Worm (Caenorhabditis elegans) whole organism, young adult: Measurements from ENCODE around the gene H18N23.2.
A peak's percentile ranks its signal among the peaks of the same experiment; 100 is the strongest.

Experiments
- B0035.1 ChIP-seq: sonication (generic microtip); optimal IDR thresholded peaks from 2 replicates; lab custom pipeline; 2016; ENCODE audit warnings: missing genetic modification characterization, mild to moderate bottlenecking, missing compliant biosample characterization, missing genotype, missing genetic modification reagents
- B0336.3 ChIP-seq: fragments of 200-800 bp; sonication (Bioruptor generic); IDR thresholded peaks from 2 replicates; pipeline ENCODE4 v1.3.6; 2022; ENCODE audit warnings: missing genetic modification characterization, missing compliant biosample characterization
- C17E4.6 ChIP-seq: fragments of 200-800 bp; sonication (Bioruptor generic); IDR thresholded peaks from 2 replicates; pipeline ENCODE4 v1.3.6; 2022; ENCODE audit warnings: missing genetic modification reagents, missing genetic modification characterization, missing compliant biosample characterization
- F10E7.11 ChIP-seq: sonication (generic microtip); optimal IDR thresholded peaks from 2 replicates; lab custom pipeline; 2017; ENCODE audit warnings: mild to moderate bottlenecking, missing genetic modification characterization, moderate library complexity, missing compliant biosample characterization
- K12H6.12 ChIP-seq: fragments of 200-800 bp; sonication (Bioruptor generic); optimal IDR thresholded peaks from 2 replicates; lab custom pipeline; 2018; ENCODE audit warnings: mild to moderate bottlenecking, missing genetic modification characterization, missing compliant biosample characterization
- T26A5.8 ChIP-seq: sonication (generic microtip); optimal IDR thresholded peaks from 2 replicates; lab custom pipeline; 2016; ENCODE audit warnings: missing genetic modification characterization, missing compliant biosample characterization
- Y67H2A.10 ChIP-seq: fragments of 200-800 bp; sonication (Bioruptor generic); conservative IDR thresholded peaks from 2 replicates; pipeline ENCODE4 v1.3.6; 2022; ENCODE audit warnings: missing genetic modification reagents, missing genetic modification characterization, missing compliant biosample characterization
- Y95B8A.8 ChIP-seq: fragments of 200-800 bp; sonication (Bioruptor generic); IDR thresholded peaks from 2 replicates; pipeline ENCODE4 v1.3.6; 2022; ENCODE audit warnings: missing genetic modification reagents, missing genetic modification characterization, missing compliant biosample characterization
- ZK185.1 ChIP-seq: sonication (generic microtip); optimal IDR thresholded peaks from 2 replicates; lab custom pipeline; 2016; ENCODE audit warnings: mild to moderate bottlenecking, missing genetic modification characterization, missing compliant biosample characterization; ENCODE audit not compliant: poor library complexity, severe bottlenecking
- ama-1 ChIP-seq, 3 experiments: fragments of 150-350 bp in 1 of 3; sonication (generic microtip) in 2 of 3; optimal IDR thresholded peaks; 2 replicates each; lab custom pipeline; 2014 to 2018; ENCODE audit warnings: missing biosample characterization in 2 of 3, missing genetic modification characterization in 2 of 3, missing genetic modification reagents in 2 of 3
- atf-7 ChIP-seq: sonication (generic microtip); optimal IDR thresholded peaks from 2 replicates; lab custom pipeline; 2017; ENCODE audit warnings: mild to moderate bottlenecking, missing genetic modification characterization, missing compliant biosample characterization
- attf-5 ChIP-seq: fragments of 200-800 bp; sonication (Bioruptor generic); optimal IDR thresholded peaks from 2 replicates; lab custom pipeline; 2018; ENCODE audit warnings: mild to moderate bottlenecking, missing genetic modification characterization, missing compliant biosample characterization
- ceh-100 ChIP-seq: fragments of 200-800 bp; sonication (Bioruptor generic); IDR thresholded peaks from 2 replicates; pipeline ENCODE4 v1.3.6; 2022; ENCODE audit warnings: missing genetic modification reagents, missing genetic modification characterization, missing compliant biosample characterization
- ceh-27 ChIP-seq: fragments of 200-800 bp; sonication (Bioruptor generic); optimal IDR thresholded peaks from 2 replicates; lab custom pipeline; 2018; ENCODE audit warnings: mild to moderate bottlenecking, missing genetic modification characterization, moderate library complexity, missing compliant biosample characterization
- ceh-79 ChIP-seq: sonication (generic microtip); optimal IDR thresholded peaks from 2 replicates; lab custom pipeline; 2017; ENCODE audit warnings: mild to moderate bottlenecking, missing genetic modification characterization, missing compliant biosample characterization
- chd-7 ChIP-seq: sonication (generic microtip); optimal IDR thresholded peaks from 2 replicates; lab custom pipeline; 2016; ENCODE audit warnings: mild to moderate bottlenecking, missing genetic modification characterization, moderate library complexity, missing compliant biosample characterization
- dpl-1 ChIP-seq: fragments of 150-350 bp; optimal IDR thresholded peaks from 2 replicates; lab custom pipeline; 2014; ENCODE audit warnings: missing biosample characterization, missing genetic modification reagents, missing genetic modification characterization
- efl-1 ChIP-seq: fragments of 150-350 bp; optimal IDR thresholded peaks from 2 replicates; lab custom pipeline; 2014; ENCODE audit warnings: missing biosample characterization, missing genetic modification reagents, missing genetic modification characterization
- egrh-3 ChIP-seq: fragments of 200-800 bp; sonication (Bioruptor generic); IDR thresholded peaks from 2 replicates; pipeline ENCODE4 v1.3.6; 2022; ENCODE audit warnings: missing genetic modification reagents, missing genetic modification characterization, missing compliant biosample characterization
- hlh-26 ChIP-seq: fragments of 200-800 bp; sonication (Bioruptor generic); conservative IDR thresholded peaks from 2 replicates; pipeline ENCODE4 v1.3.6; 2022; ENCODE audit warnings: missing genetic modification reagents, missing genetic modification characterization, missing compliant biosample characterization
- hrde-1 ChIP-seq: sonication (generic microtip); optimal IDR thresholded peaks from 2 replicates; lab custom pipeline; 2016; ENCODE audit warnings: missing genetic modification characterization, mild to moderate bottlenecking, missing compliant biosample characterization, moderate library complexity, missing genotype, missing genetic modification reagents, borderline replicate concordance
- hsf-1 ChIP-seq: fragments of 200-800 bp; sonication (Bioruptor generic); IDR thresholded peaks from 2 replicates; pipeline ENCODE4 v1.3.6; 2022; ENCODE audit warnings: missing genetic modification reagents, missing genetic modification characterization, missing compliant biosample characterization
- lag-1 ChIP-seq: fragments of 200-800 bp; sonication (Bioruptor generic); IDR thresholded peaks from 2 replicates; pipeline ENCODE4 v1.3.6; 2022; ENCODE audit warnings: missing genetic modification reagents, missing genetic modification characterization, missing compliant biosample characterization
- let-526 ChIP-seq: fragments of 200-800 bp; sonication (Bioruptor generic); IDR thresholded peaks from 2 replicates; pipeline ENCODE4 v1.3.6; 2022; ENCODE audit warnings: missing genetic modification reagents, missing genetic modification characterization, missing compliant biosample characterization
- lin-40 ChIP-seq: sonication (generic microtip); optimal IDR thresholded peaks from 2 replicates; lab custom pipeline; 2016; ENCODE audit warnings: missing genetic modification characterization, mild to moderate bottlenecking, missing compliant biosample characterization, missing genotype, missing genetic modification reagents
- lsy-27 ChIP-seq: sonication (generic microtip); optimal IDR thresholded peaks from 2 replicates; lab custom pipeline; 2017; ENCODE audit warnings: missing genetic modification characterization, mild to moderate bottlenecking, missing compliant biosample characterization, antibody characterized with exemption, missing genotype, borderline replicate concordance; ENCODE audit not compliant: insufficient read depth
- madf-6 ChIP-seq: fragments of 200-800 bp; sonication (Bioruptor generic); IDR thresholded peaks from 2 replicates; pipeline ENCODE4 v1.3.6; 2022; ENCODE audit warnings: missing genetic modification reagents, missing genetic modification characterization, missing compliant biosample characterization
- mel-28 ChIP-seq: sonication (generic microtip); optimal IDR thresholded peaks from 2 replicates; lab custom pipeline; 2016; ENCODE audit warnings: borderline replicate concordance, mild to moderate bottlenecking, missing genetic modification characterization, missing compliant biosample characterization
- nfyb-1 ChIP-seq: fragments of 200-800 bp; sonication (Bioruptor generic); IDR thresholded peaks from 2 replicates; pipeline ENCODE4 v1.3.6; 2022; ENCODE audit warnings: missing genetic modification reagents, missing genetic modification characterization, missing compliant biosample characterization
- nhr-27 ChIP-seq: fragments of 200-800 bp; sonication (Bioruptor generic); optimal IDR thresholded peaks from 2 replicates; lab custom pipeline; 2018; ENCODE audit warnings: mild to moderate bottlenecking, missing genetic modification characterization, moderate library complexity, missing compliant biosample characterization
- nhr-80 ChIP-seq: sonication (generic microtip); optimal IDR thresholded peaks from 2 replicates; lab custom pipeline; 2016; ENCODE audit warnings: missing genetic modification characterization, missing compliant biosample characterization
- repo-1 ChIP-seq: sonication (generic microtip); optimal IDR thresholded peaks from 2 replicates; lab custom pipeline; 2017; ENCODE audit warnings: mild to moderate bottlenecking, missing genetic modification characterization, missing compliant biosample characterization
- snpc-3.4 ChIP-seq: sonication (generic microtip); optimal IDR thresholded peaks from 2 replicates; lab custom pipeline; 2017; ENCODE audit warnings: missing genetic modification characterization, mild to moderate bottlenecking, missing compliant biosample characterization, antibody characterized with exemption, moderate library complexity, missing genotype, missing genetic modification reagents
- unc-130 ChIP-seq: sonication (generic microtip); optimal IDR thresholded peaks from 2 replicates; lab custom pipeline; 2016; ENCODE audit warnings: missing genetic modification reagents, missing genetic modification characterization, missing compliant biosample characterization
- zfh-2 ChIP-seq: fragments of 200-800 bp; sonication (Bioruptor generic); conservative IDR thresholded peaks from 2 replicates; pipeline ENCODE4 v1.3.6; 2022; ENCODE audit warnings: missing genetic modification reagents, missing genetic modification characterization, missing compliant biosample characterization
- ztf-26 ChIP-seq: sonication (generic microtip); optimal IDR thresholded peaks from 2 replicates; lab custom pipeline; 2017; ENCODE audit warnings: missing genetic modification characterization, missing compliant biosample characterization

H18N23.2 gene

ce11 chrX:17627923-17628322, 12.7 kb downstream of the H18N23.2 start:
- TF ChIP-seq Y95B8A.8, result no peak
- TF ChIP-seq, all 124 proteins: peak for 0

ce11 chrX:17627382-17627781, 13.3 kb downstream of the H18N23.2 start:
- TF ChIP-seq lsy-27 (tag; lab: Kevin White, UChicago), result no peak
- no peak for TF ChIP-seq efl-1
- TF ChIP-seq C17E4.6, result no peak
- no peak for TF ChIP-seq mel-28
- no peak for TF ChIP-seq dpl-1 (GFP tag; lab: Kevin White, UChicago)
- TF ChIP-seq ceh-27 (GFP tag; lab: Kevin White, UChicago), result peak; percentile 14
- no peak for TF ChIP-seq ZK185.1 (tag; lab: Kevin White, UChicago)
- TF ChIP-seq lag-1 (GFP tag; lab: Robert Waterston, UW), result no peak
- no peak for TF ChIP-seq ztf-26 (tag; lab: Kevin White, UChicago)
- no peak for TF ChIP-seq nhr-27 (tag; lab: Kevin White, UChicago)
- TF ChIP-seq hrde-1 (tag; lab: Kevin White, UChicago), result no peak
- no peak for TF ChIP-seq chd-7 (tag; lab: Kevin White, UChicago)
- no peak for TF ChIP-seq atf-7
- peak; percentile 5 for TF ChIP-seq attf-5
- TF ChIP-seq, all 124 proteins: peak for 2

- TF ChIP-seq hlh-26 (GFP tag; lab: Robert Waterston, UW), result no peak
Observed at ce11 chrX:17626599-17626998, 14.1 kb downstream of the H18N23.2 start.

- no peak for TF ChIP-seq snpc-3.4 (tag; lab: Kevin White, UChicago)
- TF ChIP-seq Y67H2A.10, result no peak
Observed at ce11 chrX:17625729-17626128, 14.9 kb downstream of the H18N23.2 start.

DNA sequence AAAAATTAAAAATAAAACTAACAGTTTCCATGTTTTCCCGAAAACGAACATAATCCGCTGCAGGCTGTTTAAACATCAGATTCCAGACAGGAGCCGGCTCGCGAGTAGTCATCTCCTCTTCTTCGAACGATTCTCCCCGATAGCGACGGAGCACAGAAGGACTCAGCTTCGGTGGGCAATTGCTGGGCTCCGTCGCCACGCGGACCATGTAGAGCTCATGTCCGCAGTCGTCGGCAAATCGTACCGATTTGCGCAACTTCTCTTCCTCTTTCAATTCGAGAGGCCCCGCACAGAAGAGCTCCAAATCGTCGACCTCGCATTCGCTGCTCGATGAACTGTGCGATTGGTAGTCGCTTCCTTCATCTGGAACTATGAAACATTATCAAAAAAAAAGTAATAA, 15.4 kb downstream of the H18N23.2 start:
- peak; percentile 14; the same call in 1 of the 2 replicates for TF ChIP-seq B0336.3 (GFP tag; lab: Robert Waterston, UW)
- peak; percentile 72 for TF ChIP-seq zfh-2 (GFP tag; lab: Robert Waterston, UW)
- peak; percentile 45; the same call in 1 of the 2 replicates for TF ChIP-seq egrh-3
- no peak for TF ChIP-seq lin-40 (tag; lab: Kevin White, UChicago)
- TF ChIP-seq hrde-1 (tag; lab: Kevin White, UChicago), result no peak

- TF ChIP-seq ceh-100 (GFP tag; lab: Robert Waterston, UW) (no peak), unc-130 (GFP tag; lab: Kevin White, UChicago) (no peak), repo-1 (no peak), nfyb-1 (no peak), B0035.1 (no peak), T26A5.8 (no peak), nhr-80 (tag; lab: Kevin White, UChicago) (no peak), F10E7.11 (tag; lab: Kevin White, UChicago) (no peak), hrde-1 (tag; lab: Kevin White, UChicago) (no peak), madf-6 (GFP tag; lab: Robert Waterston, UW) (no peak), let-526 (GFP tag; lab: Robert Waterston, UW) (no peak), ama-1 (optimal IDR thresholded peaks at IDR 0.05; lab: Kevin White, UChicago) (no peak), ama-1 (GFP tag; optimal IDR thresholded peaks at IDR 0.05; lab: Kevin White, UChicago) (no peak), hsf-1 (GFP tag; lab: Robert Waterston, UW) (no peak), ceh-79 (no peak), hlh-26 (GFP tag; lab: Robert Waterston, UW) (no peak), K12H6.12 (no peak)
Observed at ce11 chrX:17614245-17614644, 26.4 kb downstream of the H18N23.2 start, which contains the start of gene ncs-7. Gene ncs-7 (plus strand): TSS chrX:17614545.
